Fruit fly (Drosophila melanogaster) whole organism, embryonic: ENCODE results near the gene ghi.
A peak's percentile ranks its signal among the peaks of the same experiment; 100 is the strongest.

Experiments used
- CG10654 ChIP-seq: fragments of 200-800 bp; sonication (Bioruptor generic); optimal IDR thresholded peaks from 2 replicates; lab custom pipeline; 2016; ENCODE audit warnings: missing biosample characterization, missing genetic modification characterization
- CG12659 ChIP-seq: fragments of 200-800 bp; sonication (Bioruptor generic); optimal IDR thresholded peaks from 3 replicates; lab custom pipeline; 2017; ENCODE audit warnings: mild to moderate bottlenecking, missing biosample characterization, missing genetic modification reagents, missing genetic modification characterization
- CG12769 ChIP-seq: fragments of 200-800 bp; sonication (Bioruptor generic); optimal IDR thresholded peaks from 2 replicates; lab custom pipeline; 2019; ENCODE audit warnings: missing biosample characterization, mild to moderate bottlenecking, missing genetic modification characterization, moderate library complexity
- CG17612 ChIP-seq: fragments of 200-800 bp; sonication (Bioruptor generic); IDR thresholded peaks from 2 replicates; pipeline ENCODE4 v1.3.6; 2022; ENCODE audit warnings: missing biosample characterization, missing genetic modification characterization
- CG1832 ChIP-seq: fragments of 200-800 bp; sonication (Bioruptor generic); optimal IDR thresholded peaks from 2 replicates; lab custom pipeline; 2017; ENCODE audit warnings: missing biosample characterization, mild to moderate bottlenecking, missing genetic modification characterization, inconsistent platforms
- CG18619 ChIP-seq: fragments of 200-800 bp; sonication (Bioruptor generic); optimal IDR thresholded peaks from 3 replicates; lab custom pipeline; 2017; ENCODE audit warnings: missing biosample characterization, mild to moderate bottlenecking, missing genetic modification characterization
- CG2889 ChIP-seq: fragments of 200-800 bp; sonication (Bioruptor generic); IDR thresholded peaks from 3 replicates; pipeline ENCODE4 v1.3.6; 2022; ENCODE audit warnings: missing biosample characterization, missing genetic modification characterization
- CG31224 ChIP-seq: fragments of 200-800 bp; sonication (Bioruptor generic); IDR thresholded peaks from 2 replicates; pipeline ENCODE4 v1.3.6; 2022; ENCODE audit warnings: missing biosample characterization, missing genetic modification characterization
- CG34376 ChIP-seq: fragments of 200-800 bp; sonication (Bioruptor generic); optimal IDR thresholded peaks from 2 replicates; lab custom pipeline; 2018; ENCODE audit warnings: missing biosample characterization, mild to moderate bottlenecking, missing genetic modification characterization
- CG3838 ChIP-seq: fragments of 200-800 bp; sonication (Bioruptor generic); optimal IDR thresholded peaks from 3 replicates; lab custom pipeline; 2016; ENCODE audit warnings: missing biosample characterization, missing genetic modification characterization
- CG6791 ChIP-seq: fragments of 200-800 bp; sonication (Bioruptor generic); IDR thresholded peaks from 3 replicates; pipeline ENCODE4 v1.3.6; 2022; ENCODE audit warnings: missing biosample characterization, missing genetic modification characterization; ENCODE audit not compliant: partially characterized antibody
- CG7357 ChIP-seq: fragments of 200-800 bp; sonication (Bioruptor generic); IDR thresholded peaks from 3 replicates; pipeline ENCODE4 v1.3.6; 2022; ENCODE audit warnings: missing biosample characterization, missing genetic modification characterization
- CG7745 ChIP-seq: fragments of 200-800 bp; sonication (Bioruptor generic); optimal IDR thresholded peaks from 2 replicates; lab custom pipeline; 2018; ENCODE audit warnings: missing biosample characterization, mild to moderate bottlenecking, missing genetic modification characterization, moderate library complexity
- CG8290 ChIP-seq, 3 experiments: fragments of 200-800 bp; sonication (Bioruptor generic); optimal IDR thresholded peaks; 2 replicates each; lab custom pipeline; 2016 to 2019; ENCODE audit warnings: missing biosample characterization in 3 of 3, missing genetic modification characterization in 3 of 3, mild to moderate bottlenecking in 2 of 3, moderate library complexity in 1 of 3
- CrebB ChIP-seq: fragments of 200-800 bp; sonication (Bioruptor generic); optimal IDR thresholded peaks from 3 replicates; lab custom pipeline; 2018; ENCODE audit warnings: missing biosample characterization, mild to moderate bottlenecking, missing genetic modification characterization
- Ets65A ChIP-seq: fragments of 200-800 bp; sonication (Bioruptor generic); peaks from one replicate; lab custom pipeline; 2016; ENCODE audit warnings: missing biosample characterization, missing genetic modification characterization
- Fer2 ChIP-seq: fragments of 200-800 bp; sonication (Bioruptor generic); optimal IDR thresholded peaks from 2 replicates; lab custom pipeline; 2018; ENCODE audit warnings: missing biosample characterization, mild to moderate bottlenecking, missing genetic modification characterization, moderate library complexity
- Hmx ChIP-seq: fragments of 200-800 bp; sonication (Bioruptor generic); optimal IDR thresholded peaks from 2 replicates; lab custom pipeline; 2016; ENCODE audit warnings: missing biosample characterization, missing genetic modification characterization
- Hr39 ChIP-seq: fragments of >200 bp; optimal IDR thresholded peaks from 2 replicates; lab custom pipeline; 2017
- MBD-R2 ChIP-seq: fragments of 200-800 bp; sonication (Bioruptor generic); IDR thresholded peaks from 2 replicates; pipeline ENCODE4 v1.3.6; 2022; ENCODE audit warnings: missing biosample characterization, missing genetic modification characterization
- Max ChIP-seq: fragments of 200-800 bp; sonication (Bioruptor generic); optimal IDR thresholded peaks from 2 replicates; lab custom pipeline; 2016; ENCODE audit warnings: missing biosample characterization, mild to moderate bottlenecking, missing genetic modification characterization
- Med ChIP-seq: fragments of 200-800 bp; sonication (Bioruptor generic); peaks from one replicate; lab custom pipeline; 2016; ENCODE audit warnings: missing biosample characterization, missing genetic modification characterization, mild to moderate bottlenecking, inconsistent platforms, moderate library complexity
- NFAT ChIP-seq: fragments of 200-800 bp; sonication (Bioruptor generic); IDR thresholded peaks from 2 replicates; pipeline ENCODE4 v1.3.6; 2022; ENCODE audit warnings: missing biosample characterization, missing genetic modification characterization
- Poxn ChIP-seq: fragments of 200-800 bp; sonication (Bioruptor generic); IDR thresholded peaks from 2 replicates; pipeline ENCODE4 v1.3.6; 2022; ENCODE audit warnings: missing biosample characterization, missing genetic modification characterization
- Ravus ChIP-seq: fragments of 200-800 bp; sonication (Bioruptor generic); IDR thresholded peaks from 2 replicates; pipeline ENCODE4 v1.3.6; 2022; ENCODE audit warnings: missing biosample characterization, missing genetic modification characterization
- Sry-δ ChIP-seq: fragments of 200-800 bp; sonication (Bioruptor generic); optimal IDR thresholded peaks from 2 replicates; lab custom pipeline; 2016; ENCODE audit warnings: missing biosample characterization, missing genetic modification characterization
- ci ChIP-seq: fragments of 200-800 bp; sonication (Bioruptor generic); IDR thresholded peaks from 3 replicates; pipeline ENCODE4 v1.3.6; 2022; ENCODE audit warnings: missing biosample characterization, missing genetic modification characterization
- disco-r ChIP-seq: fragments of 200-800 bp; sonication (Bioruptor generic); optimal IDR thresholded peaks from 2 replicates; lab custom pipeline; 2016; ENCODE audit warnings: missing biosample characterization, missing genetic modification characterization
- dmrt99B ChIP-seq: fragments of 200-800 bp; sonication (Bioruptor generic); optimal IDR thresholded peaks from 2 replicates; lab custom pipeline; 2018; ENCODE audit warnings: missing biosample characterization, mild to moderate bottlenecking, missing genetic modification characterization, moderate library complexity
- ewg ChIP-seq: fragments of 200-800 bp; sonication (Bioruptor generic); optimal IDR thresholded peaks from 3 replicates; lab custom pipeline; 2017; ENCODE audit warnings: mild to moderate bottlenecking, missing biosample characterization, missing genetic modification reagents, missing genetic modification characterization
- exex ChIP-seq: fragments of 200-800 bp; sonication (Bioruptor generic); optimal IDR thresholded peaks from 4 replicates; lab custom pipeline; 2018; ENCODE audit warnings: missing biosample characterization, mild to moderate bottlenecking, missing genetic modification characterization, moderate library complexity
- fd102C ChIP-seq: fragments of 200-800 bp; sonication (Bioruptor generic); optimal IDR thresholded peaks from 2 replicates; lab custom pipeline; 2018; ENCODE audit warnings: missing biosample characterization, mild to moderate bottlenecking, missing genetic modification characterization, moderate library complexity
- fd3F ChIP-seq: fragments of 200-800 bp; sonication (Bioruptor generic); optimal IDR thresholded peaks from 2 replicates; lab custom pipeline; 2018; ENCODE audit warnings: missing biosample characterization, mild to moderate bottlenecking, missing genetic modification characterization, moderate library complexity
- fd96Cb ChIP-seq: fragments of 200-800 bp; sonication (Bioruptor generic); optimal IDR thresholded peaks from 2 replicates; lab custom pipeline; 2018; ENCODE audit warnings: missing biosample characterization, mild to moderate bottlenecking, missing genetic modification characterization, moderate library complexity
- grau ChIP-seq: fragments of 200-800 bp; optimal IDR thresholded peaks from 3 replicates; lab custom pipeline; 2019; ENCODE audit warnings: missing biosample characterization, mild to moderate bottlenecking, missing genetic modification characterization, moderate library complexity
- ham ChIP-seq: fragments of 200-800 bp; sonication (Bioruptor generic); IDR thresholded peaks from 2 replicates; pipeline ENCODE4 v1.3.6; 2022; ENCODE audit warnings: missing biosample characterization, missing genetic modification characterization
- jigr1 ChIP-seq: fragments of 200-800 bp; sonication (Bioruptor generic); IDR thresholded peaks from 3 replicates; pipeline ENCODE4 v1.3.6; 2022; ENCODE audit warnings: missing biosample characterization, missing genetic modification characterization
- pb ChIP-seq: fragments of 200-800 bp; sonication (Bioruptor generic); optimal IDR thresholded peaks from 3 replicates; lab custom pipeline; 2016; ENCODE audit warnings: missing biosample characterization, missing genetic modification characterization
- rib ChIP-seq: fragments of 200-800 bp; sonication (Bioruptor generic); IDR thresholded peaks from 2 replicates; pipeline ENCODE4 v1.3.6; 2022; ENCODE audit warnings: missing biosample characterization, missing genetic modification characterization
- ro ChIP-seq: fragments of 200-800 bp; sonication (Bioruptor generic); IDR thresholded peaks from 2 replicates; pipeline ENCODE4 v1.3.6; 2022; ENCODE audit warnings: missing biosample characterization, missing genetic modification characterization
- sd ChIP-seq: fragments of 200-800 bp; sonication (Bioruptor generic); optimal IDR thresholded peaks from 3 replicates; lab custom pipeline; 2018; ENCODE audit warnings: missing biosample characterization, mild to moderate bottlenecking, missing genetic modification characterization, moderate library complexity
- sima ChIP-seq: fragments of 200-800 bp; sonication (Bioruptor generic); optimal IDR thresholded peaks from 2 replicates; lab custom pipeline; 2016; ENCODE audit warnings: missing biosample characterization, missing genetic modification characterization
- slou ChIP-seq: fragments of 200-800 bp; sonication (Bioruptor generic); optimal IDR thresholded peaks from 3 replicates; lab custom pipeline; 2016; ENCODE audit warnings: missing biosample characterization, missing genetic modification characterization
- so ChIP-seq: fragments of 200-800 bp; sonication (Bioruptor generic); IDR thresholded peaks from 3 replicates; pipeline ENCODE4 v1.3.6; 2022; ENCODE audit warnings: missing biosample characterization, missing genetic modification characterization
- sr ChIP-seq: fragments of 200-800 bp; sonication (Bioruptor generic); IDR thresholded peaks from 3 replicates; pipeline ENCODE4 v1.3.6; 2022; ENCODE audit warnings: missing biosample characterization, missing genetic modification characterization
- tin ChIP-seq: fragments of 200-800 bp; sonication (Bioruptor generic); optimal IDR thresholded peaks from 3 replicates; lab custom pipeline; 2016; ENCODE audit warnings: missing biosample characterization, missing genetic modification characterization
- trh ChIP-seq: fragments of 200-800 bp; sonication (Bioruptor generic); optimal IDR thresholded peaks from 2 replicates; lab custom pipeline; 2016; ENCODE audit warnings: missing biosample characterization, missing genetic modification characterization
- twi ChIP-seq: fragments of 200-800 bp; optimal IDR thresholded peaks from 2 replicates; lab custom pipeline; 2019; ENCODE audit warnings: missing biosample characterization, mild to moderate bottlenecking, missing genetic modification characterization, moderate library complexity
- unc-4 ChIP-seq: fragments of 200-800 bp; sonication (Bioruptor generic); IDR thresholded peaks from 2 replicates; pipeline ENCODE4 v1.3.6; 2022; ENCODE audit warnings: missing biosample characterization, missing genetic modification characterization; ENCODE audit not compliant: partially characterized antibody
- vfl ChIP-seq: fragments of 200-800 bp; sonication (Bioruptor generic); optimal IDR thresholded peaks from 2 replicates; lab custom pipeline; 2016; ENCODE audit warnings: missing biosample characterization, missing genetic modification characterization
- zf30C ChIP-seq: fragments of 200-800 bp; sonication (Bioruptor generic); optimal IDR thresholded peaks from 3 replicates; lab custom pipeline; 2018; ENCODE audit warnings: missing biosample characterization, mild to moderate bottlenecking, missing genetic modification characterization

ghi gene

DNA sequence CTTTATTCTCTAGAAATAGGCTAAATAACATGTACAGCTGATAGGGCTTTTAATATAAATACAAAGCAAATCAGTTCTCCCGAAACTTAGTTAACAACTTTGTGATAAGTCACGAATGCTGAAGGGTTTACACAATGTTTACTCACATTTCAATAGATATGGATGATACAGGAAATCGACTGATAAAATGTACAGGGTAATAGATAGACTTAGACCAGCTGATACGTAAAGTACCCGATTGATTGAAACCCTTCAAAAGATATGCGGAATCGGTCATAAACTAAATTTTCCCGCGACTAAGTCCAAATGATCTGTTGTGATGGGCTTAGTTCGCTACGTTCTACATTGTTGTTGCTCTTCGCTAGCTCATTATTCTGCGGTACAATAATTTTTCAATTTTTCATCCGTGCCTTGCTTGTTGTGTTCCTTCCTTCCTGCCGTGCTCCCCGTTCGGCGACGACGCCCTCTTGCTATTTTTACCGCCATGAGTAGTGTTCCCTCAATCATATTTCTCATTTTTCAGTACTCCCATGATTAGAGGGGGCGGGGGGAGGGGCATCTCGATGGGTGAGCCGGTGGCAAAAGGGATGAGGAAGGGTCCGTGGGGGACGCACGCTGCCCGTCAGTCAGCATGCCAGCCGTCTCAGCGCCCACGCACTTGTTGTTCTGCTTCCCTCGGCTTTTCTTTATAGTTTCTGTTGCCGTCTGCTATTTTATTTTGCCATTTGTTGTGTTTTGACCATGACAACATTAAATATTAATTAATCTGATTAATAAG, 18.7 kb upstream of the ghi start (continued):
- no peak for TF ChIP-seq disco-r (GFP tag; lab: Kevin White, UChicago)
- TF ChIP-seq Ets65A = no peak
- TF ChIP-seq sr (GFP tag; lab: Robert Waterston, UW) = peak; percentile 98
- no peak for TF ChIP-seq CG7357 (GFP tag; lab: Robert Waterston, UW)
- TF ChIP-seq CG7745 = no peak
- peak; percentile 40 for TF ChIP-seq exex (tag; lab: Kevin White, UChicago)
- TF ChIP-seq CG34376 (GFP tag; lab: Kevin White, UChicago) = peak; percentile 51
- TF ChIP-seq rib (GFP tag; lab: Robert Waterston, UW) = peak; percentile 48; the same call in 1 of the 2 replicates
- no peak for TF ChIP-seq CG18619 (GFP tag; lab: Kevin White, UChicago)
- peak; percentile 71 for TF ChIP-seq Med (GFP tag; lab: Kevin White, UChicago)
- no peak for TF ChIP-seq unc-4 (GFP tag; lab: Robert Waterston, UW)
- no peak for TF ChIP-seq twi (tag; lab: Kevin White, UChicago)
- TF ChIP-seq Hr39 (lab: Kevin White, UChicago) = peak; percentile 65
- TF ChIP-seq CG31224 = 0 out of 2 replicates have a peak, but pooled peaks have one; percentile 5
- TF ChIP-seq CG2889 = no peak
- TF ChIP-seq Sry-δ (GFP tag; lab: Kevin White, UChicago) = no peak
- TF ChIP-seq NFAT (GFP tag; lab: Robert Waterston, UW) = no peak
- no peak for TF ChIP-seq slou (GFP tag; lab: Kevin White, UChicago)
- no peak for TF ChIP-seq ro (GFP tag; lab: Robert Waterston, UW)
- TF ChIP-seq CG6791 (GFP tag; lab: Robert Waterston, UW) = no peak
- TF ChIP-seq Fer2 (tag; lab: Kevin White, UChicago) = no peak
- no peak for TF ChIP-seq Poxn
- TF ChIP-seq CG8290 (GFP tag; optimal IDR thresholded peaks at IDR 0.05; lab: Kevin White, UChicago) = no peak
- TF ChIP-seq CG8290 (tag; optimal IDR thresholded peaks at IDR 0.05; lab: Kevin White, UChicago) = no peak
- TF ChIP-seq ci = 0 out of 3 replicates have a peak, but pooled peaks have one; percentile 33
- TF ChIP-seq sd = peak; percentile 82
- TF ChIP-seq CG12659 (GFP tag; lab: Kevin White, UChicago) = no peak
- TF ChIP-seq dmrt99B (tag; lab: Kevin White, UChicago) = no peak
- no peak for TF ChIP-seq Ravus (GFP tag; lab: Robert Waterston, UW)
- no peak for TF ChIP-seq zf30C (GFP tag; lab: Kevin White, UChicago)
- no peak for TF ChIP-seq CG17612 (GFP tag; lab: Robert Waterston, UW)

DNA sequence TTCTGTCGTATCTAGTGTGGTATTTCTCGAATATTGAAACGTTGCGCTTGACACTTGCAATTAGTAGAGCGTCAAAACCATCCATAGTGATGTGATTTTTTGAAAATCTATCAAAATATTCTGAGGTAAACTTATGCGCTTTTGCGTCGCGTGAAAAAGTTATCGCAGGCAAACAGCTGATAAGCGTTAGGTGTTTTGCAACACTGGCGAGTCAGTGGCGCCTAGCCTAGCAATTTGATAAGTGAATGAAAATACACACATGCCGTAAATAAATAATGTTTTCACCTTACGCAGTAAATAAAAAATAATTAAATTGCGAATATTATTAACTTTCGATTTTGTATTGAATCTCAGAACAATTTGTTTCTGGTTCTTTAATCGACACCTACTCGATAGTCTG, 16.4 kb upstream of the ghi start, which contains the start of gene CG42526:
Gene CG42526 (minus strand): TSS at position 85 of the 400 bp plus-strand sequence.
- TF ChIP-seq MBD-R2 (GFP tag; lab: Robert Waterston, UW) (peak; percentile 70), grau (tag; lab: Kevin White, UChicago) (peak; percentile 53), fd96Cb (tag; lab: Kevin White, UChicago) (no peak), tin (GFP tag; lab: Kevin White, UChicago) (peak; percentile 7), CG12769 (peak; percentile 56), fd102C (GFP tag; lab: Kevin White, UChicago) (no peak), fd3F (GFP tag; lab: Kevin White, UChicago) (no peak), ewg (GFP tag; lab: Kevin White, UChicago) (peak; percentile 19), ham (no peak), slou (GFP tag; lab: Kevin White, UChicago) (peak; percentile 6), pb (peak; percentile 5), CrebB (tag; lab: Kevin White, UChicago) (no peak), Hmx (GFP tag; lab: Kevin White, UChicago) (peak; percentile 35), CG3838 (GFP tag; lab: Kevin White, UChicago) (no peak), vfl (GFP tag; lab: Kevin White, UChicago) (peak; percentile 61), sima (GFP tag; lab: Kevin White, UChicago) (no peak), trh (GFP tag; lab: Kevin White, UChicago) (no peak), so (GFP tag; lab: Robert Waterston, UW) (0 out of 3 replicates have a peak, but pooled peaks have one; percentile 22), CG1832 (GFP tag; lab: Kevin White, UChicago) (no peak), Max (peak; percentile 26), CG10654 (GFP tag; lab: Kevin White, UChicago) (no peak), jigr1 (no peak)
